Worm (Caenorhabditis elegans): Measurements from ENCODE around the gene F42C5.3.
A peak's percentile ranks its signal among the peaks of the same experiment; 100 is the strongest.

F42C5.3 gene

DNA sequence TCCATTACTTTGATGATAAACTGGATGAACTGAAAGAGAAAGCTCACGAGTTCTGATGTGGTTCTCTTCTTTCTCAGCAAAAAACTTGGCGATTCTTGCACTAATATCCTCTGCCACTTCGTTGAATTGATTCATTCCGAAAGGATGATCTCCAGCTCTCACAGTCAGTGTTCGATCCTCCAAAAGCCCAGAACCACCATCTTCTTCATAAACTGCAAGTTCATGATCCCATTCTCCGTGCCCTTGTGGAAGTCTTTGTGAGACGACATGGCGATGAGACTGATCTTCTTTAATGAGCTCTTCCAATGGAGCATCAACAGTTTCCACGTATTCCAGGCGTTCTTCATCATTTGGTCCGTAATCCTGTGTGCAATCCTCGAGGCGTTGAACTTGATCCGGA lies 37.5 kb upstream of the F42C5.3 start:
- no peak for TF ChIP-seq pat-9 (tag; optimal IDR thresholded peaks at IDR 0.05)
- no peak for TF ChIP-seq gmeb-2 (tag; optimal IDR thresholded peaks at IDR 0.05)

- no peak for TF ChIP-seq npax-4 (tag; optimal IDR thresholded peaks at IDR 0.05)
- no peak for TF ChIP-seq ceh-19 (GFP tag; optimal IDR thresholded peaks at IDR 0.05)
- TF ChIP-seq tbx-2 (tag; optimal IDR thresholded peaks at IDR 0.05) = no peak
- TF ChIP-seq elt-2 (tag; optimal IDR thresholded peaks at IDR 0.05) = no peak
- no peak for TF ChIP-seq sdc-2 (tag; optimal IDR thresholded peaks at IDR 0.05)
- TF ChIP-seq ama-1 (optimal IDR thresholded peaks at IDR 0.05) = no peak
- no peak for TF ChIP-seq mec-3 (tag; optimal IDR thresholded peaks at IDR 0.05; ENCODE audit: borderline replicate concordance)
- no peak for TF ChIP-seq sox-4 (tag; optimal IDR thresholded peaks at IDR 0.05)
Measured at ce11 chrIV:7323904-7324303, 36.5 kb upstream of the F42C5.3 start.

- TF ChIP-seq ceh-48 (tag; optimal IDR thresholded peaks at IDR 0.05) (no peak), ceh-30 (tag; optimal IDR thresholded peaks at IDR 0.05) (no peak), F13H6.1 (tag; optimal IDR thresholded peaks at IDR 0.05) (no peak), ceh-14 (tag; optimal IDR thresholded peaks at IDR 0.05) (no peak), K02D7.2 (tag; optimal IDR thresholded peaks at IDR 0.05) (no peak), ceh-9 (tag; optimal IDR thresholded peaks at IDR 0.05) (no peak), sdc-2 (tag; optimal IDR thresholded peaks at IDR 0.05) (no peak), zip-5 (tag; optimal IDR thresholded peaks at IDR 0.05) (no peak), ceh-19 (GFP tag; optimal IDR thresholded peaks at IDR 0.05) (no peak), ets-4 (tag; optimal IDR thresholded peaks at IDR 0.05) (no peak), fkh-10 (GFP tag; optimal IDR thresholded peaks at IDR 0.05) (no peak), fax-1 (tag; optimal IDR thresholded peaks at IDR 0.05) (no peak), pax-1 (tag; optimal IDR thresholded peaks at IDR 0.05) (no peak), K09A11.1 (tag; optimal IDR thresholded peaks at IDR 0.05; ENCODE audit: insufficient read depth) (no peak), sox-2 (GFP tag; IDR thresholded peaks at IDR 0.05) (no peak), unc-42 (tag; optimal IDR thresholded peaks at IDR 0.05) (no peak)
Measured at ce11 chrIV:7320688-7321087, 33.3 kb upstream of the F42C5.3 start.

ce11 chrIV:7319931-7320435 lies 32.6 kb upstream of the F42C5.3 start:
- TF ChIP-seq nhr-232 (tag; optimal IDR thresholded peaks at IDR 0.05) (no peak), hlh-8 (tag; optimal IDR thresholded peaks at IDR 0.05) (no peak), nfya-1 (tag; optimal IDR thresholded peaks at IDR 0.05) (peak; percentile 81), pqm-1 (tag; optimal IDR thresholded peaks at IDR 0.05) (no peak), madf-2 (tag; optimal IDR thresholded peaks at IDR 0.05) (no peak), unc-55 (GFP tag; optimal IDR thresholded peaks at IDR 0.05) (peak; percentile 69), fkh-10 (GFP tag; optimal IDR thresholded peaks at IDR 0.05) (no peak), ztf-16 (tag; optimal IDR thresholded peaks at IDR 0.05) (no peak), pros-1 (tag; optimal IDR thresholded peaks at IDR 0.05) (peak; percentile 96), nhr-11 (tag; optimal IDR thresholded peaks at IDR 0.05) (no peak), ceh-31 (tag; optimal IDR thresholded peaks at IDR 0.05) (peak; percentile 89), hlh-15 (tag; optimal IDR thresholded peaks at IDR 0.05) (no peak), C08G9.2 (tag; optimal IDR thresholded peaks at IDR 0.05) (peak; percentile 16), ceh-34 (tag; optimal IDR thresholded peaks at IDR 0.05) (peak; percentile 55), hlh-13 (GFP tag; optimal IDR thresholded peaks at IDR 0.05) (no peak), rnt-1 (tag; optimal IDR thresholded peaks at IDR 0.05) (peak; percentile 81), eyg-1 (tag; optimal IDR thresholded peaks at IDR 0.05) (peak; percentile 5), ceh-45 (GFP tag; IDR thresholded peaks at IDR 0.05) (no peak), hlh-6 (tag; optimal IDR thresholded peaks at IDR 0.05) (peak; percentile 1), K09A11.1 (tag; optimal IDR thresholded peaks at IDR 0.05; ENCODE audit: insufficient read depth) (no peak), Y22D7AL.16 (tag; optimal IDR thresholded peaks at IDR 0.05) (no peak), C38D4.7 (GFP tag; optimal IDR thresholded peaks at IDR 0.05) (no peak), fkh-6 (tag; optimal IDR thresholded peaks at IDR 0.05) (no peak), ceh-9 (tag; optimal IDR thresholded peaks at IDR 0.05) (no peak), ceh-24 (tag; optimal IDR thresholded peaks at IDR 0.05) (no peak), odd-2 (tag; optimal IDR thresholded peaks at IDR 0.05) (no peak), ceh-22 (tag; optimal IDR thresholded peaks at IDR 0.05) (no peak), ceh-19 (GFP tag; optimal IDR thresholded peaks at IDR 0.05) (no peak), tbx-7 (tag; optimal IDR thresholded peaks at IDR 0.05) (no peak)

Measured in whole organism, late embryonic.